Fruit fly (Drosophila melanogaster) whole organism, prepupa: Measurements from ENCODE around the gene Lgr3.

Experiments
- CG32006 ChIP-seq: fragments of 200-800 bp; sonication (Bioruptor generic); optimal IDR thresholded peaks from 3 replicates; lab custom pipeline; 2017; ENCODE audit warnings: missing biosample characterization, mild to moderate bottlenecking, missing genetic modification characterization
- CG6792 ChIP-seq: fragments of 200-800 bp; sonication (Bioruptor generic); optimal IDR thresholded peaks from 3 replicates; lab custom pipeline; 2016; ENCODE audit warnings: missing biosample characterization, missing genetic modification characterization
- CG8319 ChIP-seq: fragments of 200-800 bp; sonication (Bioruptor generic); optimal IDR thresholded peaks from 3 replicates; lab custom pipeline; 2016; ENCODE audit warnings: missing biosample characterization, missing genetic modification characterization
- Ets96B ChIP-seq: fragments of 200-800 bp; optimal IDR thresholded peaks from 2 replicates; lab custom pipeline; 2019; ENCODE audit warnings: missing biosample characterization, mild to moderate bottlenecking, missing genetic modification characterization, moderate library complexity
- Hr39 ChIP-seq: fragments of 200-800 bp; sonication (Bioruptor generic); optimal IDR thresholded peaks from 2 replicates; lab custom pipeline; 2016; ENCODE audit warnings: missing biosample characterization, missing genetic modification characterization
- Sox102F ChIP-seq: fragments of 200-800 bp; sonication (Bioruptor generic); optimal IDR thresholded peaks from 2 replicates; lab custom pipeline; 2016; ENCODE audit warnings: missing biosample characterization, mild to moderate bottlenecking, missing genetic modification characterization
- fd59A ChIP-seq: fragments of 200-800 bp; sonication (Bioruptor generic); optimal IDR thresholded peaks from 2 replicates; lab custom pipeline; 2017; ENCODE audit warnings: missing biosample characterization, mild to moderate bottlenecking, missing genetic modification characterization, missing genetic modification reagents
- fd85E ChIP-seq: fragments of 200-800 bp; sonication (Bioruptor generic); optimal IDR thresholded peaks from 3 replicates; lab custom pipeline; 2016; ENCODE audit warnings: missing biosample characterization, missing genetic modification characterization

dm6 chr3R:25686698-25687420 lies 21.2 kb downstream of the Lgr3 start, which contains the start of gene CLS:
- TF ChIP-seq Hr39, result no peak
- no peak for TF ChIP-seq Sox102F (GFP tag; lab: Kevin White, UChicago)
- no peak for TF ChIP-seq fd85E (GFP tag; lab: Kevin White, UChicago)
- TF ChIP-seq Ets96B, result no peak
- no peak for TF ChIP-seq CG32006 (GFP tag; lab: Kevin White, UChicago)
- TF ChIP-seq CG6792 (GFP tag; lab: Kevin White, UChicago), result no peak
- no peak for TF ChIP-seq fd59A (GFP tag; lab: Kevin White, UChicago)
- no peak for TF ChIP-seq CG8319 (GFP tag; lab: Kevin White, UChicago)
